Fruit fly (Drosophila melanogaster) whole organism, embryonic: ENCODE measurements around the gene Takl2.

ENCODE experiments used
- Antp ChIP-seq: fragments of 200-800 bp; sonication (Bioruptor generic); optimal IDR thresholded peaks from 3 replicates; lab custom pipeline; 2016; ENCODE audit warnings: missing biosample characterization, missing genetic modification characterization
- Atf6 ChIP-seq: fragments of 200-800 bp; sonication (Bioruptor generic); IDR thresholded peaks from 2 replicates; pipeline ENCODE4 v1.3.6; 2022; ENCODE audit warnings: missing biosample characterization, missing genetic modification characterization
- Bteb2 ChIP-seq: fragments of 200-800 bp; sonication (Bioruptor generic); optimal IDR thresholded peaks from 2 replicates; lab custom pipeline; 2016; ENCODE audit warnings: missing biosample characterization, missing genetic modification characterization
- CG10274 ChIP-seq: fragments of 200-800 bp; sonication (Bioruptor generic); optimal IDR thresholded peaks from 3 replicates; lab custom pipeline; 2017; ENCODE audit warnings: missing biosample characterization, mild to moderate bottlenecking, missing genetic modification characterization
- CG10321 ChIP-seq: fragments of 200-800 bp; sonication (Bioruptor generic); IDR thresholded peaks from 2 replicates; pipeline ENCODE4 v1.3.6; 2022; ENCODE audit warnings: missing biosample characterization, missing genetic modification characterization
- CG11085 ChIP-seq: fragments of 200-800 bp; sonication (Bioruptor generic); IDR thresholded peaks from 2 replicates; pipeline ENCODE4 v1.3.6; 2022; ENCODE audit warnings: missing biosample characterization, missing genetic modification characterization
- CG11093 ChIP-seq: fragments of 200-800 bp; sonication (Bioruptor generic); IDR thresholded peaks from 3 replicates; pipeline ENCODE4 v1.3.6; 2022; ENCODE audit warnings: missing biosample characterization, missing genetic modification characterization
- CG11723 ChIP-seq: fragments of 200-800 bp; sonication (Bioruptor generic); optimal IDR thresholded peaks from 2 replicates; lab custom pipeline; 2017; ENCODE audit warnings: missing biosample characterization, mild to moderate bottlenecking, missing genetic modification characterization
- CG12942 ChIP-seq: fragments of 200-800 bp; sonication (Bioruptor generic); optimal IDR thresholded peaks from 3 replicates; lab custom pipeline; 2016; ENCODE audit warnings: missing biosample characterization, missing genetic modification characterization
- CG14441 ChIP-seq: fragments of 200-800 bp; sonication (Bioruptor generic); IDR thresholded peaks from 2 replicates; pipeline ENCODE4 v1.3.6; 2022; ENCODE audit warnings: missing biosample characterization, missing genetic modification characterization
- CG16863 ChIP-seq: fragments of 200-800 bp; sonication (Bioruptor generic); optimal IDR thresholded peaks from 3 replicates; lab custom pipeline; 2016; ENCODE audit warnings: missing biosample characterization, missing genetic modification characterization
- CG17612 ChIP-seq: fragments of 200-800 bp; sonication (Bioruptor generic); IDR thresholded peaks from 2 replicates; pipeline ENCODE4 v1.3.6; 2022; ENCODE audit warnings: missing biosample characterization, missing genetic modification characterization
- CG1832 ChIP-seq: fragments of 200-800 bp; sonication (Bioruptor generic); optimal IDR thresholded peaks from 2 replicates; lab custom pipeline; 2017; ENCODE audit warnings: missing biosample characterization, mild to moderate bottlenecking, missing genetic modification characterization, inconsistent platforms
- CG18764 ChIP-seq: fragments of 200-800 bp; sonication (Bioruptor generic); optimal IDR thresholded peaks from 3 replicates; lab custom pipeline; 2016; ENCODE audit warnings: missing biosample characterization, missing genetic modification characterization
- CG31365 ChIP-seq: fragments of 200-800 bp; sonication (Bioruptor generic); optimal IDR thresholded peaks from 2 replicates; lab custom pipeline; 2018; ENCODE audit warnings: missing biosample characterization, mild to moderate bottlenecking, missing genetic modification characterization
- CG3407 ChIP-seq: fragments of 200-800 bp; sonication (Bioruptor generic); optimal IDR thresholded peaks from 2 replicates; lab custom pipeline; 2018; ENCODE audit warnings: missing biosample characterization, mild to moderate bottlenecking, missing genetic modification characterization
- CG4360 ChIP-seq: fragments of 200-800 bp; sonication (Bioruptor generic); IDR thresholded peaks from 2 replicates; pipeline ENCODE4 v1.3.6; 2022; ENCODE audit warnings: missing biosample characterization, missing genetic modification characterization
- CG4707 ChIP-seq: fragments of 200-800 bp; sonication (Bioruptor generic); optimal IDR thresholded peaks from 2 replicates; lab custom pipeline; 2018; ENCODE audit warnings: missing biosample characterization, mild to moderate bottlenecking, missing genetic modification characterization, moderate library complexity
- CG6791 ChIP-seq: fragments of 200-800 bp; sonication (Bioruptor generic); IDR thresholded peaks from 3 replicates; pipeline ENCODE4 v1.3.6; 2022; ENCODE audit warnings: missing biosample characterization, missing genetic modification characterization; ENCODE audit not compliant: partially characterized antibody
- CG7745 ChIP-seq: fragments of 200-800 bp; sonication (Bioruptor generic); optimal IDR thresholded peaks from 2 replicates; lab custom pipeline; 2018; ENCODE audit warnings: missing biosample characterization, mild to moderate bottlenecking, missing genetic modification characterization, moderate library complexity
- CG9817 ChIP-seq: fragments of 200-800 bp; sonication (Bioruptor generic); optimal IDR thresholded peaks from 2 replicates; lab custom pipeline; 2018; ENCODE audit warnings: missing biosample characterization, mild to moderate bottlenecking, missing genetic modification characterization, moderate library complexity
- Dbx ChIP-seq: fragments of 200-800 bp; sonication (Bioruptor generic); IDR thresholded peaks from 3 replicates; pipeline ENCODE4 v1.3.6; 2022; ENCODE audit warnings: missing biosample characterization, missing genetic modification characterization
- Dfd ChIP-seq, 2 experiments: fragments of >200 bp; optimal IDR thresholded peaks; 2 replicates each; lab custom pipeline; 2017; ENCODE audit warnings: missing biosample characterization in 2 of 2, missing genetic modification characterization in 2 of 2
- Dll ChIP-seq: fragments of 200-800 bp; sonication (Bioruptor generic); IDR thresholded peaks from 4 replicates; pipeline ENCODE4 v1.3.6; 2022; ENCODE audit warnings: missing biosample characterization, missing genetic modification characterization; ENCODE audit not compliant: partially characterized antibody
- Drgx ChIP-seq: fragments of 200-800 bp; sonication (Bioruptor generic); IDR thresholded peaks from 2 replicates; pipeline ENCODE4 v1.3.6; 2022; ENCODE audit warnings: missing biosample characterization, missing genetic modification characterization
- Fer1 ChIP-seq: fragments of 200-800 bp; sonication (Bioruptor generic); optimal IDR thresholded peaks from 2 replicates; lab custom pipeline; 2017; ENCODE audit warnings: missing biosample characterization, mild to moderate bottlenecking, missing genetic modification characterization
- Hey ChIP-seq: fragments of 200-800 bp; sonication (Bioruptor generic); optimal IDR thresholded peaks from 3 replicates; lab custom pipeline; 2018; ENCODE audit warnings: missing biosample characterization, mild to moderate bottlenecking, missing genetic modification characterization
- NC2α ChIP-seq: fragments of 200-800 bp; sonication (Bioruptor generic); optimal IDR thresholded peaks from 2 replicates; lab custom pipeline; 2016; ENCODE audit warnings: missing biosample characterization, missing genetic modification characterization
- Nf-YB ChIP-seq: fragments of 200-800 bp; sonication (Bioruptor generic); optimal IDR thresholded peaks from 3 replicates; lab custom pipeline; 2019; ENCODE audit warnings: missing biosample characterization, mild to moderate bottlenecking, missing genetic modification characterization, moderate library complexity
- Trl ChIP-seq, 3 experiments: fragments of >200 bp in 2 of 3; fragments of 200-800 bp in 1 of 3; sonication (Bioruptor generic) in 1 of 3; optimal IDR thresholded peaks; 2 replicates in 1 of 3; 3 replicates in 2 of 3; lab custom pipeline; 2016 to 2017; ENCODE audit warnings: missing biosample characterization in 1 of 3, missing genetic modification characterization in 1 of 3
- aop ChIP-seq: fragments of 200-800 bp; sonication (Bioruptor generic); IDR thresholded peaks from 2 replicates; pipeline ENCODE4 v1.3.6; 2022; ENCODE audit warnings: missing biosample characterization, missing genetic modification characterization
- br ChIP-seq: fragments of >200 bp; optimal IDR thresholded peaks from 2 replicates; lab custom pipeline; 2017
- btn ChIP-seq: fragments of 200-800 bp; sonication (Bioruptor generic); optimal IDR thresholded peaks from 2 replicates; lab custom pipeline; 2016; ENCODE audit warnings: missing biosample characterization, missing genetic modification characterization
- disco-r ChIP-seq: fragments of 200-800 bp; sonication (Bioruptor generic); optimal IDR thresholded peaks from 2 replicates; lab custom pipeline; 2016; ENCODE audit warnings: missing biosample characterization, missing genetic modification characterization
- dpn ChIP-seq, 2 experiments: fragments of 200-800 bp; sonication (Bioruptor generic); optimal IDR thresholded peaks; 3 replicates each; lab custom pipeline; 2016; ENCODE audit warnings: missing biosample characterization in 2 of 2, missing genetic modification characterization in 2 of 2
- ftz-f1 ChIP-seq: fragments of 200-800 bp; sonication (Bioruptor generic); optimal IDR thresholded peaks from 2 replicates; lab custom pipeline; 2016; ENCODE audit warnings: missing biosample characterization, missing genetic modification characterization
- grn ChIP-seq: fragments of 200-800 bp; sonication (Bioruptor generic); optimal IDR thresholded peaks from 3 replicates; lab custom pipeline; 2017; ENCODE audit warnings: missing biosample characterization, missing genetic modification characterization
- klu ChIP-seq: fragments of 200-800 bp; sonication (Bioruptor generic); IDR thresholded peaks from 2 replicates; pipeline ENCODE4 v1.3.6; 2022; ENCODE audit warnings: missing biosample characterization, missing genetic modification characterization
- nau ChIP-seq: fragments of 200-800 bp; sonication (Bioruptor generic); optimal IDR thresholded peaks from 3 replicates; lab custom pipeline; 2017; ENCODE audit warnings: missing biosample characterization, mild to moderate bottlenecking, missing genetic modification characterization, missing genetic modification reagents
- nerfin-1 ChIP-seq: fragments of 200-800 bp; sonication (Bioruptor generic); optimal IDR thresholded peaks from 3 replicates; lab custom pipeline; 2019; ENCODE audit warnings: missing biosample characterization, mild to moderate bottlenecking, missing genetic modification characterization, moderate library complexity
- org-1 ChIP-seq: fragments of 200-800 bp; sonication (Bioruptor generic); optimal IDR thresholded peaks from 2 replicates; lab custom pipeline; 2017; ENCODE audit warnings: missing biosample characterization, missing genetic modification characterization
- pnt ChIP-seq: fragments of 200-800 bp; sonication (Bioruptor generic); optimal IDR thresholded peaks from 3 replicates; lab custom pipeline; 2016; ENCODE audit warnings: missing biosample characterization, missing genetic modification characterization
- tna ChIP-seq: fragments of 200-800 bp; sonication (Bioruptor generic); IDR thresholded peaks from 2 replicates; pipeline ENCODE4 v1.3.6; 2022; ENCODE audit warnings: missing biosample characterization, missing genetic modification characterization; ENCODE audit not compliant: partially characterized antibody
- unpg ChIP-seq: fragments of 200-800 bp; sonication (Bioruptor generic); optimal IDR thresholded peaks from 3 replicates; lab custom pipeline; 2018; ENCODE audit warnings: missing biosample characterization, mild to moderate bottlenecking, missing genetic modification characterization, moderate library complexity
- vnd ChIP-seq: fragments of 200-800 bp; sonication (Bioruptor generic); IDR thresholded peaks from 3 replicates; pipeline ENCODE4 v1.3.6; 2022; ENCODE audit warnings: missing biosample characterization, missing genetic modification characterization; ENCODE audit not compliant: partially characterized antibody
- yki ChIP-seq: fragments of >200 bp; optimal IDR thresholded peaks from 3 replicates; lab custom pipeline; 2018

The Takl2 gene

dm6 chr3R:22755187-22755777, 21.6 kb upstream of the Takl2 start (continued):
- 0 out of 2 replicates have a peak, but pooled peaks have one; percentile 30 for TF ChIP-seq Atf6

- TF ChIP-seq Hey (tag; lab: Kevin White, UChicago), result no peak
- peak; percentile 23 for TF ChIP-seq CG12942 (GFP tag; lab: Kevin White, UChicago)
- TF ChIP-seq CG14441 (GFP tag; lab: Robert Waterston, UW), result peak; percentile 62
- TF ChIP-seq Dfd (GFP tag; optimal IDR thresholded peaks at IDR 0.05; lab: Kevin White, UChicago), result peak in 1 of 2 experiments; percentile 78
- peak; percentile 46 for TF ChIP-seq CG3407 (GFP tag; lab: Kevin White, UChicago)
- TF ChIP-seq Bteb2 (GFP tag; lab: Kevin White, UChicago), result no peak
- TF ChIP-seq Drgx (GFP tag; lab: Robert Waterston, UW), result peak; percentile 51
- TF ChIP-seq disco-r (GFP tag; lab: Kevin White, UChicago), result peak; percentile 22
- TF ChIP-seq dpn (GFP tag; optimal IDR thresholded peaks at IDR 0.05; lab: Kevin White, UChicago), result peak; percentile 53 to 75
- no peak for TF ChIP-seq klu (GFP tag; lab: Robert Waterston, UW)
- TF ChIP-seq aop (GFP tag; lab: Robert Waterston, UW), result no peak
- TF ChIP-seq pnt, result peak; percentile 47
- TF ChIP-seq CG10321, result no peak
- TF ChIP-seq br, result no peak
- TF ChIP-seq ftz-f1 (GFP tag; lab: Kevin White, UChicago), result peak; percentile 51
- TF ChIP-seq grn (GFP tag; lab: Kevin White, UChicago), result no peak
- TF ChIP-seq CG17612 (GFP tag; lab: Robert Waterston, UW), result 0 out of 2 replicates have a peak, but pooled peaks have one; percentile 44
- no peak for TF ChIP-seq nau
- peak; percentile 11 for TF ChIP-seq Antp (GFP tag; lab: Kevin White, UChicago)
- TF ChIP-seq yki (lab: Kevin White, UChicago), result no peak
- TF ChIP-seq CG10274 (GFP tag; lab: Kevin White, UChicago), result peak; percentile 8
- TF ChIP-seq Fer1, result peak; percentile 24
- peak; percentile 37 for TF ChIP-seq CG16863
- TF ChIP-seq CG1832 (GFP tag; lab: Kevin White, UChicago), result no peak
- peak; percentile 17 for TF ChIP-seq nerfin-1
- TF ChIP-seq CG7745 (tag; lab: Kevin White, UChicago), result no peak
- TF ChIP-seq CG9817 (tag; lab: Kevin White, UChicago), result peak; percentile 41
- 0 out of 3 replicates have a peak, but pooled peaks have one; percentile 14 for TF ChIP-seq CG6791 (GFP tag; lab: Robert Waterston, UW)
- TF ChIP-seq CG11723, result peak; percentile 46
- TF ChIP-seq CG31365, result no peak
- no peak for TF ChIP-seq CG18764 (GFP tag; lab: Kevin White, UChicago)
- no peak; the same call in 1 of the 2 replicates for TF ChIP-seq CG11085 (GFP tag; lab: Robert Waterston, UW)
- TF ChIP-seq Dbx (GFP tag; lab: Robert Waterston, UW), result peak; percentile 78
- TF ChIP-seq CG4360 (GFP tag; lab: Robert Waterston, UW), result 0 out of 2 replicates have a peak, but pooled peaks have one; percentile 9
- TF ChIP-seq CG11093 (GFP tag; lab: Robert Waterston, UW), result no peak
- TF ChIP-seq CG4707, result peak; percentile 66
- TF ChIP-seq org-1 (GFP tag; lab: Kevin White, UChicago), result peak; percentile 47
- peak; percentile 26 for TF ChIP-seq Nf-YB
- no peak for TF ChIP-seq Dll
- peak; percentile 61 to 66 for TF ChIP-seq Trl (optimal IDR thresholded peaks at IDR 0.05; lab: Kevin White, UChicago)
- peak; percentile 22 for TF ChIP-seq Trl (GFP tag; optimal IDR thresholded peaks at IDR 0.05; lab: Kevin White, UChicago)
- TF ChIP-seq unpg (GFP tag; lab: Kevin White, UChicago), result peak; percentile 52
- TF ChIP-seq NC2α (GFP tag; lab: Kevin White, UChicago), result no peak
- TF ChIP-seq btn (GFP tag; lab: Kevin White, UChicago), result no peak
- no peak for TF ChIP-seq vnd (GFP tag; lab: Robert Waterston, UW)
- TF ChIP-seq tna (GFP tag; lab: Robert Waterston, UW), result peak; percentile 56; the same call in 1 of the 2 replicates
Observed at dm6 chr3R:22753895-22754774, 20.5 kb upstream of the Takl2 start.
